Fruit fly (Drosophila melanogaster): ENCODE measurements around the gene CG12817.

DNA sequence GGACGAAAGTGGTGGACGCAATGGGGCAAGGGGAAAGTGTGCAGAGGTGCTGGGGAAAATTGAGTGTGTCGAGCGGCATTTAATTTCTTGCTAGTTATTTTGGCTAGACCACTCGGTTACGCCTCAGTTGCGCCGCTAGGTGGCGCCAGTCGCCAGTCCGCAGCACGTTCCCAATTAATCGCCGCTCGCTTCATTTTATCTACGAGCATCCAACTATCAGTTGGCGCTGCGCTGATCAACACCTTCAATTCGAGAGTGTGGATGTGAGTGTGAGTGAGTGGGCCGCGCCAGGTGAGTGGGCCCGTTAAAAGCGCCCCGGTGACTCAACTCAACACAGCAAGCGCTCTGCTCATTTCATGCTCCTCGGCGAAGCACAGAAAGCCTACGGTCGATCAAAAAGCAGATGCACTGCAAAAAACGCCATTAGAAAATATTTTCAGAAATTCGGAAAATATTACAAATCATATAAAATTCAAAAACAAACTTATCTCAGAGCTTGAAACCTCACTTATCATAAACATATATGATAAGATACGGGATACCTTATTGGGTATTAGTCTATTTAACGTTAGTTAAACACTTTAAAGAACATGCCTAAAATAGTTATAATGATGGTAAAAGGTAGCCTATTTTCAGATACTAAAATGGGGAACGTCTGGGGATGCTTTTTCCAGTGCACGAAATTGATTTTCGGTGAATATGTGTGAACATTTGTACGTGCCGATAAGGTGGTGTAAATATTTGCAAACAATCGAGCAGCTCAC lies 43.8 kb upstream of the CG12817 start:
- TF ChIP-seq pad (GFP tag; optimal IDR thresholded peaks at IDR 0.05): peak; percentile 69
- TF ChIP-seq ovo (GFP tag; optimal IDR thresholded peaks at IDR 0.05): peak; percentile 66
- TF ChIP-seq CG7101 (tag; optimal IDR thresholded peaks at IDR 0.05): peak; percentile 91
- TF ChIP-seq CG33017 (tag; optimal IDR thresholded peaks at IDR 0.05): peak; percentile 89
- TF ChIP-seq Mnt (GFP tag; optimal IDR thresholded peaks at IDR 0.05): peak; percentile 41
- peak; percentile 59 for TF ChIP-seq kay (GFP tag; ENCODE audit: borderline replicate concordance)
- peak; percentile 83 for TF ChIP-seq CG7045 (GFP tag; optimal IDR thresholded peaks at IDR 0.05)
- TF ChIP-seq Clk (GFP tag; optimal IDR thresholded peaks at IDR 0.05): peak; percentile 70
- peak; percentile 37 for TF ChIP-seq cic (GFP tag; optimal IDR thresholded peaks at IDR 0.05)
- peak; percentile 96 for TF ChIP-seq CG11617 (GFP tag; optimal IDR thresholded peaks at IDR 0.05)
- peak; percentile 82 for TF ChIP-seq CG14711 (tag; optimal IDR thresholded peaks at IDR 0.05)
- peak; percentile 94 for TF ChIP-seq bab1 (GFP tag; optimal IDR thresholded peaks at IDR 0.05)
